Worm (Caenorhabditis elegans): ENCODE results near the gene affl-1.

affl-1 gene

ce11 chrIII:483556-483955 lies 43.5 kb downstream of the affl-1 start, which contains the start of gene F10C5.3:
Gene F10C5.3, plus strand, starts transcription at chrIII:483868.
- TF ChIP-seq tab-1 (GFP tag; IDR thresholded peaks at IDR 0.05) (no peak), cog-1 (tag; optimal IDR thresholded peaks at IDR 0.05) (no peak), flt-1 (GFP tag; IDR thresholded peaks at IDR 0.05) (no peak), klf-2 (GFP tag; conservative IDR thresholded peaks at IDR 0.05) (no peak), ztf-29 (GFP tag; IDR thresholded peaks at IDR 0.05) (no peak)

- no peak for TF ChIP-seq T22C8.4 (GFP tag; IDR thresholded peaks at IDR 0.05)
- no peak for TF ChIP-seq med-1 (GFP tag; optimal IDR thresholded peaks at IDR 0.05; ENCODE audit: insufficient read depth)
- no peak for TF ChIP-seq tab-1 (GFP tag; IDR thresholded peaks at IDR 0.05)
- TF ChIP-seq ztf-29 (GFP tag; IDR thresholded peaks at IDR 0.05), result no peak
- TF ChIP-seq flt-1 (GFP tag; IDR thresholded peaks at IDR 0.05), result no peak
- TF ChIP-seq klf-2 (GFP tag; conservative IDR thresholded peaks at IDR 0.05), result no peak
- TF ChIP-seq ref-1 (GFP tag; conservative IDR thresholded peaks at IDR 0.05), result no peak
- no peak for TF ChIP-seq ztf-23 (GFP tag; IDR thresholded peaks at IDR 0.05)
- no peak for TF ChIP-seq cog-1 (tag; optimal IDR thresholded peaks at IDR 0.05)
Measured at ce11 chrIII:486077-486597, 46.1 kb downstream of the affl-1 start, which contains the start of gene nlp-32. Gene nlp-32, minus strand, starts transcription at chrIII:486547.

ce11 chrIII:488464-488863 lies 48.4 kb downstream of the affl-1 start, which contains the start of gene F30H5.5:
Gene F30H5.5, plus strand, starts transcription at chrIII:488764.
- TF ChIP-seq tab-1 (GFP tag; IDR thresholded peaks at IDR 0.05) (no peak), cog-1 (tag; optimal IDR thresholded peaks at IDR 0.05) (no peak), ztf-29 (GFP tag; IDR thresholded peaks at IDR 0.05) (no peak), klf-2 (GFP tag; conservative IDR thresholded peaks at IDR 0.05) (no peak), med-1 (GFP tag; optimal IDR thresholded peaks at IDR 0.05; ENCODE audit: insufficient read depth) (no peak), ztf-23 (GFP tag; IDR thresholded peaks at IDR 0.05) (no peak), ref-1 (GFP tag; conservative IDR thresholded peaks at IDR 0.05) (no peak)

ce11 chrIII:491090-491597 lies 51.1 kb downstream of the affl-1 start, which contains the start of gene unc-45:
Gene unc-45, plus strand, starts transcription at chrIII:491547.
- TF ChIP-seq cog-1 (tag; optimal IDR thresholded peaks at IDR 0.05), result no peak
- no peak for TF ChIP-seq T22C8.4 (GFP tag; IDR thresholded peaks at IDR 0.05)
- no peak for TF ChIP-seq flt-1 (GFP tag; IDR thresholded peaks at IDR 0.05)
- no peak for TF ChIP-seq ztf-23 (GFP tag; IDR thresholded peaks at IDR 0.05)
- TF ChIP-seq med-1 (GFP tag; optimal IDR thresholded peaks at IDR 0.05; ENCODE audit: insufficient read depth), result no peak
- no peak for TF ChIP-seq ztf-29 (GFP tag; IDR thresholded peaks at IDR 0.05)
- no peak for TF ChIP-seq tab-1 (GFP tag; IDR thresholded peaks at IDR 0.05)
- TF ChIP-seq ref-1 (GFP tag; conservative IDR thresholded peaks at IDR 0.05), result no peak
- no peak for TF ChIP-seq klf-2 (GFP tag; conservative IDR thresholded peaks at IDR 0.05)
